Fruit fly (Drosophila melanogaster): ENCODE results near the gene RpS12.

The RpS12 gene

DNA sequence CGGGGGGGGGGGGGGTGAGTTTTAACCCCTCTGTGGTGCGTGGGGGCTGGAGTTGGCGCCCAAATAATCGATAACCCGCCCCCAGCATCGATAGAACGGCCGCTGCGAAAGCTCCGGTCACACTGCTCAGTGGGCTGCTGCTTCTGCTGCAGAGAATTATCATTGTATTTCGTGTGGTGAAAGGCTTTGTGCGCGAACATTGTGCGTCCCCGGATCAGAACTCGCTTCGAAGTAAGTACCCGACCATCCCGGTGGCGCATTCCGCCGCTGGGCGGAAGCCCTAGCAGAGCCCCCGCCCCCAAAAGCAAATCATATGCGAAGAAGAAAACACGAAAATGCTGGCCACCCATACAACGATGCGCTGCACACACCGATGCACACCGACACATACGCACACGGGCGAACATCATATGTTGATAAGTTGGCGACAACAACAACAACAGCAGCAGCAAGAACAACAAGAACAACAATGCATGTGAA lies 21.2 kb downstream of the RpS12 start, which contains the start of gene Syx13:
Gene Syx13, plus strand, starts transcription at position 100 of the 480 bp plus-strand sequence.
- TF ChIP-seq Mnt (GFP tag; optimal IDR thresholded peaks at IDR 0.05) (peak; percentile 73), CG5204 (GFP tag; optimal IDR thresholded peaks at IDR 0.05) (no peak), cnc (optimal IDR thresholded peaks at IDR 0.05) (no peak), CG14711 (tag; optimal IDR thresholded peaks at IDR 0.05) (peak; percentile 22), CG7101 (tag; optimal IDR thresholded peaks at IDR 0.05) (no peak), CG33017 (tag; optimal IDR thresholded peaks at IDR 0.05) (no peak), kay (GFP tag; ENCODE audit: borderline replicate concordance) (no peak), Clk (GFP tag; optimal IDR thresholded peaks at IDR 0.05) (no peak), CG12768 (GFP tag; optimal IDR thresholded peaks at IDR 0.05) (peak; percentile 3), toe (GFP tag; optimal IDR thresholded peaks at IDR 0.05) (no peak), CG1620 (GFP tag; optimal IDR thresholded peaks at IDR 0.05) (peak; percentile 4), cic (GFP tag; optimal IDR thresholded peaks at IDR 0.05) (peak; percentile 61), tj (GFP tag; optimal IDR thresholded peaks at IDR 0.05) (peak; percentile 6), CG11617 (GFP tag; optimal IDR thresholded peaks at IDR 0.05) (peak; percentile 62), pad (GFP tag; optimal IDR thresholded peaks at IDR 0.05) (peak; percentile 49), Crg-1 (GFP tag; optimal IDR thresholded peaks at IDR 0.05) (no peak), bab1 (GFP tag; optimal IDR thresholded peaks at IDR 0.05) (peak; percentile 51), Hr96 (GFP tag; optimal IDR thresholded peaks at IDR 0.05) (no peak), CG7045 (GFP tag; optimal IDR thresholded peaks at IDR 0.05) (no peak), ovo (GFP tag; optimal IDR thresholded peaks at IDR 0.05) (no peak)

DNA sequence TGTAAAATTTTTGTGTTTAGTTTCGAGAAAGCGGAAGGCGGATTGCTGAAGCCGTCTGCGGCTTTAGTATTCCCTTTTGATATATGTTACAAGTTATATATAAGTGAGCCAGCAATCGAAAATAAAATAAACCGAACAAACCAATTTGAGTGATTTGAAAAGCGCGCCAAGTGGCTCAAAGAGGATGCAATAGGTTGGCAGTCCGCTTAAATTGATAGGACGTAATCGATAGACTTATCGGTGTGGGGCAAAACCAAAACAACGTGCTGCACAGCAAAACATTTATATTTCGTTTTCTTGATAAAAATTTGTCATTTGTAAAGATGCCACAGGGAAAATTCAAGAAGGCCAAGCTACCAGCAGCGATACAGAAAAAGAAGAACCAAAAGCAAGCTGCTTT lies 23.6 kb downstream of the RpS12 start, which contains the start of gene CG11279:
Gene CG11279, plus strand, starts transcription at position 220 of the 400 bp plus-strand sequence.
- peak; percentile 26 for TF ChIP-seq Mnt (GFP tag; optimal IDR thresholded peaks at IDR 0.05)
- TF ChIP-seq CG1620 (GFP tag; optimal IDR thresholded peaks at IDR 0.05), result no peak
- TF ChIP-seq bab1 (GFP tag; optimal IDR thresholded peaks at IDR 0.05), result peak; percentile 36

DNA sequence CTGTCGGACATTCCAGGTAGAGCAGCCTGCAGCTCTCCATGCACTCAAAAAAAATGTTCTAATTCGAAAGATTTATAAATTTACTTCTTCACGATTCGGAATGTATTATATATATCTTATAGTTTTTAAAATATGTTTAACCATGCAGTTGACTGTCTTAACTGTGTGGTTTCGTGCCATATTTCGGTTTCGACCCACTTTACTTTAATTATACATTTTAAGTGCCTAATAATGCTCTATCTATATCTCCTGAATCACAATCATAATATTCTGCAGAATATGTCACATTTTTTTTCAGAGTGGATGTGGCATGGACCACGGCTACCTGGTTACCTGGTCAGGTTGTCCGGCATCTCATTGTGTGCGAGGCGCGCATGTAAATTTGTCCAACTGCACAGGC lies 26.5 kb downstream of the RpS12 start:
- TF ChIP-seq tj (GFP tag; optimal IDR thresholded peaks at IDR 0.05), result no peak
- no peak for TF ChIP-seq toe (GFP tag; optimal IDR thresholded peaks at IDR 0.05)
- no peak for TF ChIP-seq cic (GFP tag; optimal IDR thresholded peaks at IDR 0.05)
- TF ChIP-seq CG14711 (tag; optimal IDR thresholded peaks at IDR 0.05), result no peak
- no peak for TF ChIP-seq CG33017 (tag; optimal IDR thresholded peaks at IDR 0.05)
- TF ChIP-seq CG11617 (GFP tag; optimal IDR thresholded peaks at IDR 0.05), result no peak

DNA sequence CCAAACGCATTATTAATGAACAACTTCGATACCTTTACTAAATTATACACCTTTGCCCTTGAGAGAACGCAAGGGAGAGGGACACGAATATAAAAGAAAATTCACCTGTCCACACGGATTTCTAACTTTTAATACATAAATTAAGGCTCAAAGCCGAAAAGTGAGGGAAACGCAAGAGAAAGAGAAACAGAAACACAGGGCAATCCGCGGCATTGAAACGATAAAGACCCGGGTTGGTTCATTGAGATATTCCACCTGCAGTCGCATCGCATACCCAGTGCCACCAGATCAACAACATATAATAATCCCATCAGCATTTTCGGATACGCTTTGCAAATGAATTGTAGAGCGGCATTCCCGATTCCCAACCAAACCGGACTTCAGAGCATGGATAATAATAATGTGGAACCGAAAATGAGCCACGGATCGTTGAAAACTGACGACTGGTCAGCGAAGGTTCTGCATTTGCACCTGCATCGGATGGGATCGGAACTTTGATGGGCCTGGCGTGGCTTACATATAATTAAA lies 27.6 kb downstream of the RpS12 start:
- no peak for TF ChIP-seq Clk (GFP tag; optimal IDR thresholded peaks at IDR 0.05)
- no peak for TF ChIP-seq cnc (optimal IDR thresholded peaks at IDR 0.05)
- TF ChIP-seq CG11617 (GFP tag; optimal IDR thresholded peaks at IDR 0.05), result no peak
- no peak for TF ChIP-seq CG7101 (tag; optimal IDR thresholded peaks at IDR 0.05)

DNA sequence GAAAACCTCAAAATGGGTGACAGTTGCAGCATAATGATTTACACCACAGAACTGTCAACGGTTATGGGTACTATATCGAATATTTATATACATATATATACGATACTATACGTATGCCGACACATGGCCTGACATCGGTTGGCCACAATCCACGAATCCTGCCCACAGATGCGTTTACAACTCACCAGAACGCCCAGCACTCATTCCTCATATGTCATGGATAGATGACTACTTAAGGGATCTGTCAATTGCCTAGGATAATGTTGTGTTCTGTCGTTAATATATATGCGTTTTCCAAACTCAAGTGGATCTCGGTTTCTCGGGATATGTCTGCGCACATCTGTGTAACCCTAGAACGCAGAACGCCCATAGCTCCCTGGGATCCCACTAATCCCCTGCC lies 35.3 kb downstream of the RpS12 start:
- TF ChIP-seq CG1620 (GFP tag; optimal IDR thresholded peaks at IDR 0.05), result no peak
- TF ChIP-seq CG11617 (GFP tag; optimal IDR thresholded peaks at IDR 0.05), result no peak
- TF ChIP-seq pad (GFP tag; optimal IDR thresholded peaks at IDR 0.05), result no peak
- no peak for TF ChIP-seq Mnt (GFP tag; optimal IDR thresholded peaks at IDR 0.05)
- no peak for TF ChIP-seq CG7045 (GFP tag; optimal IDR thresholded peaks at IDR 0.05)
- TF ChIP-seq ovo (GFP tag; optimal IDR thresholded peaks at IDR 0.05), result no peak
- TF ChIP-seq CG14711 (tag; optimal IDR thresholded peaks at IDR 0.05), result no peak

DNA sequence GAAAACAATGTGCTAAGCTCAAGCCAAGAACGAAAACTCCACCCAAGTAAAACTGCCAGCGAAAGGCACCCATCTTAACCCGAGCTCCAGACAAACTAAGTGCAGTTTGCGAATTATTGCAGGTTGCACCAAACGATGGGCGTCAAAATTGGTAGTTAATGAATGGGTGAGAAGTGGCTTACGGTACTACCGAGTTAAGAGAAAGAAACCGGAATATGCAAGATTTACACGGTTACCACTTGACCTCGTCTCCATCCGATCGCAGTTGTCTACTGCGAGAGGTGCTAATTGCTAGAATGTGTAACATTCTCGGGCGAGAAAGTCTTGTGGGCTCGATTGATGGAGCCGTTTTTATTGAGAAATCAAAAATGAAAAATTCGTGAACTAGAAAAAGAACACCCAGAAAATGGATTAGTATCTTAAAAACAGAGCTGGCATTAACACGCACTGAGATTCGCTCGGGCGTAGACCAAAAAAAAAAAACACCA lies 38.2 kb downstream of the RpS12 start, which contains the start of the genes CG14115 and CG34428:
Gene CG14115, minus strand, starts transcription at position 101 of the 488 bp plus-strand sequence.
Gene CG34428, plus strand, starts transcription at position 438 of the 488 bp plus-strand sequence.
- TF ChIP-seq Mnt (GFP tag; optimal IDR thresholded peaks at IDR 0.05), result no peak
- no peak for TF ChIP-seq CG7045 (GFP tag; optimal IDR thresholded peaks at IDR 0.05)
- TF ChIP-seq CG33017 (tag; optimal IDR thresholded peaks at IDR 0.05), result no peak
- TF ChIP-seq cnc (optimal IDR thresholded peaks at IDR 0.05), result no peak
- no peak for TF ChIP-seq toe (GFP tag; optimal IDR thresholded peaks at IDR 0.05)
- no peak for TF ChIP-seq CG1620 (GFP tag; optimal IDR thresholded peaks at IDR 0.05)
- TF ChIP-seq bab1 (GFP tag; optimal IDR thresholded peaks at IDR 0.05), result no peak
- no peak for TF ChIP-seq Clk (GFP tag; optimal IDR thresholded peaks at IDR 0.05)
- TF ChIP-seq CG7101 (tag; optimal IDR thresholded peaks at IDR 0.05), result no peak
- no peak for TF ChIP-seq Crg-1 (GFP tag; optimal IDR thresholded peaks at IDR 0.05)
- TF ChIP-seq Hr96 (GFP tag; optimal IDR thresholded peaks at IDR 0.05), result no peak
- TF ChIP-seq CG12768 (GFP tag; optimal IDR thresholded peaks at IDR 0.05), result no peak

DNA sequence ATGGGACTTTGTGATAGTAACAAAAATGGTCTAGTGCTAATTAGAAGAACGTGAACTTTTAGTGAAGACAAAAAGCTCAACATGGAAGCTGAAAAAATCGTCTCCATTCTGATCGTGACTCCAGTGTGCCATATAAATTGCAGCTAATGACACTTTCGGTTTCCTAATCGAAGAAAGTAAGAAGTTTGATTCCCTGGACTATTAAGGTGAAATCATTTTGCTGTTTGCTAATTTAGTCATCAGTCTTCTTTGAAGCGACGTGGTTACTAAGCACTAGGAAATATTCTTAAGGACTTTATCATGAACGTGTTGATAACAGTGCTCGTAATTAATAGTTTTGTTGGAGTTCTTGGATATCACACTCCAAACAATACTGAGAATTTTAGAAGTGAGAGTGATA lies 39.6 kb downstream of the RpS12 start, which contains the start of gene CG34429:
Gene CG34429, plus strand, starts transcription at position 301 of the 400 bp plus-strand sequence.
- TF ChIP-seq cic (GFP tag; optimal IDR thresholded peaks at IDR 0.05) (no peak), Clk (GFP tag; optimal IDR thresholded peaks at IDR 0.05) (no peak), CG11617 (GFP tag; optimal IDR thresholded peaks at IDR 0.05) (no peak), CG7045 (GFP tag; optimal IDR thresholded peaks at IDR 0.05) (no peak), cnc (optimal IDR thresholded peaks at IDR 0.05) (no peak), ovo (GFP tag; optimal IDR thresholded peaks at IDR 0.05) (no peak), CG14711 (tag; optimal IDR thresholded peaks at IDR 0.05) (no peak), Mnt (GFP tag; optimal IDR thresholded peaks at IDR 0.05) (no peak), CG12768 (GFP tag; optimal IDR thresholded peaks at IDR 0.05) (no peak), tj (GFP tag; optimal IDR thresholded peaks at IDR 0.05) (no peak), CG5204 (GFP tag; optimal IDR thresholded peaks at IDR 0.05) (no peak), pad (GFP tag; optimal IDR thresholded peaks at IDR 0.05) (no peak), CG1620 (GFP tag; optimal IDR thresholded peaks at IDR 0.05) (no peak), kay (GFP tag; ENCODE audit: borderline replicate concordance) (no peak), Hr96 (GFP tag; optimal IDR thresholded peaks at IDR 0.05) (no peak), Crg-1 (GFP tag; optimal IDR thresholded peaks at IDR 0.05) (no peak), CG33017 (tag; optimal IDR thresholded peaks at IDR 0.05) (no peak), bab1 (GFP tag; optimal IDR thresholded peaks at IDR 0.05) (no peak), toe (GFP tag; optimal IDR thresholded peaks at IDR 0.05) (no peak), CG7101 (tag; optimal IDR thresholded peaks at IDR 0.05) (no peak)

Measured in whole organism, adult.